Worm (Caenorhabditis elegans): ENCODE results near the gene srlf-19.

The srlf-19 gene

DNA sequence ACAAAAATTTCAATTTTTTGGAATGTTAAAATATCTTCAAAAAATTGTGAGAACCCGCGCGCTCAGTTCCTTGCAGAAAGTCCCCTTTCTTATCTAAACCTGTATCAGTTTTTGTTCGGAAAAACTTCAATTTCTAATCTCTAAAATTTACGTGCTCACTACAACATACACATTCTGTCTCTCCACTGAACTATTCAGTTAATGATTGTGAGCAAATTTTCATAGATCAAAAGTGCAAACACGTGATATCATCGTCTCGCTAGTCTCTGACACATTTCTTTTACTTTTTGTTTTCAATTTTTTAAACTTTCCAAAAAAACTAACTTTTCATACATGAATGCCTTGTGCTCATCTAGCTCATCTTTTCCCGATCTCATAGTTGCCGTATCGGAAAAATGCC, 45.8 kb upstream of the srlf-19 start, which contains the start of gene nhr-203 (continued):
- TF ChIP-seq hlh-11 (tag; optimal IDR thresholded peaks at IDR 0.05) = peak; percentile 63
- no peak for TF ChIP-seq fos-1 (tag; optimal IDR thresholded peaks at IDR 0.05)
- no peak for TF ChIP-seq sdz-12 (GFP tag; optimal IDR thresholded peaks at IDR 0.05)
- TF ChIP-seq madf-5 (GFP tag; IDR thresholded peaks at IDR 0.05) = no peak
- TF ChIP-seq aly-2 (tag; optimal IDR thresholded peaks at IDR 0.05) = no peak
- no peak for TF ChIP-seq ceh-32 (tag; optimal IDR thresholded peaks at IDR 0.05; ENCODE audit: poor library complexity)
- no peak for TF ChIP-seq lin-39 (tag; optimal IDR thresholded peaks at IDR 0.05)
- no peak for TF ChIP-seq ctbp-1 (GFP tag; IDR thresholded peaks at IDR 0.05)
- TF ChIP-seq nhr-28 (tag; optimal IDR thresholded peaks at IDR 0.05) = peak; percentile 99
- TF ChIP-seq spr-1 (tag; optimal IDR thresholded peaks at IDR 0.05) = no peak
- no peak for TF ChIP-seq zag-1 (tag; optimal IDR thresholded peaks at IDR 0.05)
- TF ChIP-seq daf-8 (GFP tag; IDR thresholded peaks at IDR 0.05) = no peak
- TF ChIP-seq T26A8.4 (GFP tag; IDR thresholded peaks at IDR 0.05) = no peak
- no peak for TF ChIP-seq ztf-7 (tag; optimal IDR thresholded peaks at IDR 0.05)
- no peak for TF ChIP-seq lin-1 (GFP tag; IDR thresholded peaks at IDR 0.05)
- TF ChIP-seq lsy-2 (tag; optimal IDR thresholded peaks at IDR 0.05) = peak in 1 of 2 experiments; percentile 6
- no peak for TF ChIP-seq mdt-29 (GFP tag; IDR thresholded peaks at IDR 0.05)
- no peak for TF ChIP-seq madf-9 (GFP tag; conservative IDR thresholded peaks at IDR 0.05)
- no peak for TF ChIP-seq ceh-28 (tag; optimal IDR thresholded peaks at IDR 0.05)

- TF ChIP-seq daf-16 (GFP tag; optimal IDR thresholded peaks at IDR 0.05) (no peak), daf-16 (tag; optimal IDR thresholded peaks at IDR 0.05) (peak; percentile 59), nhr-28 (tag; optimal IDR thresholded peaks at IDR 0.05) (peak; percentile 100), R02D3.7 (tag; optimal IDR thresholded peaks at IDR 0.05) (no peak), nhr-48 (tag; optimal IDR thresholded peaks at IDR 0.05) (peak; percentile 35), Y75B8A.6 (GFP tag; IDR thresholded peaks at IDR 0.05) (no peak), hlh-30 (tag; optimal IDR thresholded peaks at IDR 0.05; ENCODE audit: insufficient read depth) (peak; percentile 12), lin-13 (GFP tag; optimal IDR thresholded peaks at IDR 0.05) (no peak), pqm-1 (tag; optimal IDR thresholded peaks at IDR 0.05) (peak; percentile 24), spr-1 (tag; optimal IDR thresholded peaks at IDR 0.05) (no peak), F44E2.7 (GFP tag; IDR thresholded peaks at IDR 0.05) (no peak), mep-1 (tag; optimal IDR thresholded peaks at IDR 0.05) (peak; percentile 32), ceh-44 (GFP tag; IDR thresholded peaks at IDR 0.05) (no peak), ztf-7 (tag; optimal IDR thresholded peaks at IDR 0.05) (peak; percentile 76), mxl-3 (GFP tag; optimal IDR thresholded peaks at IDR 0.05) (no peak), egl-43 (GFP tag; IDR thresholded peaks at IDR 0.05) (no peak), zag-1 (tag; optimal IDR thresholded peaks at IDR 0.05) (no peak), Y5F2A.4 (GFP tag; optimal IDR thresholded peaks at IDR 0.05) (no peak), lim-7 (GFP tag; IDR thresholded peaks at IDR 0.05) (no peak), lsy-2 (tag; optimal IDR thresholded peaks at IDR 0.05) (peak in 1 of 2 experiments; percentile 16), ama-1 (optimal IDR thresholded peaks at IDR 0.05) (no peak), dmd-6 (GFP tag; IDR thresholded peaks at IDR 0.05) (peak; percentile 75), Y48G9A.11 (GFP tag; IDR thresholded peaks at IDR 0.05) (no peak), hlh-11 (tag; optimal IDR thresholded peaks at IDR 0.05) (peak; percentile 47), ceh-28 (tag; optimal IDR thresholded peaks at IDR 0.05) (no peak), nhr-102 (tag; optimal IDR thresholded peaks at IDR 0.05) (peak; percentile 43), zfp-2 (tag; optimal IDR thresholded peaks at IDR 0.05) (no peak), nhr-77 (tag; optimal IDR thresholded peaks at IDR 0.05) (peak; percentile 86), nhr-237 (tag; optimal IDR thresholded peaks at IDR 0.05) (no peak), ZK337.2 (GFP tag; IDR thresholded peaks at IDR 0.05) (no peak), dve-1 (tag; optimal IDR thresholded peaks at IDR 0.05; ENCODE audit: insufficient read depth) (peak; percentile 58)
Observed at ce11 chrV:462263-462662, 43.0 kb upstream of the srlf-19 start, which contains the start of gene nhr-202. TSS of gene nhr-202 (plus strand) at chrV:462588.

Data from whole organism, L4 larva.